Fruit fly (Drosophila melanogaster) whole organism, prepupa: ENCODE data around the gene CG10559.
A peak's percentile ranks its signal among the peaks of the same experiment; 100 is the strongest.

ENCODE experiments used
- Blimp-1 ChIP-seq: fragments of 200-800 bp; sonication (Bioruptor generic); optimal IDR thresholded peaks from 3 replicates; lab custom pipeline; 2017; ENCODE audit warnings: missing biosample characterization, missing genetic modification characterization, mild to moderate bottlenecking, moderate library complexity, missing genetic modification reagents
- CG10631 ChIP-seq: fragments of 200-800 bp; sonication (Bioruptor generic); optimal IDR thresholded peaks from 2 replicates; lab custom pipeline; 2016; ENCODE audit warnings: missing biosample characterization, missing genetic modification characterization
- CG11294 ChIP-seq: fragments of 200-800 bp; sonication (Bioruptor generic); IDR thresholded peaks from 2 replicates; pipeline ENCODE4 v1.3.6; 2022; ENCODE audit warnings: missing biosample characterization, missing genetic modification characterization
- CG3032 ChIP-seq: fragments of 200-800 bp; optimal IDR thresholded peaks from 2 replicates; lab custom pipeline; 2019; ENCODE audit warnings: missing biosample characterization, mild to moderate bottlenecking, missing genetic modification characterization, moderate library complexity
- CG32006 ChIP-seq: fragments of 200-800 bp; sonication (Bioruptor generic); optimal IDR thresholded peaks from 3 replicates; lab custom pipeline; 2017; ENCODE audit warnings: missing biosample characterization, mild to moderate bottlenecking, missing genetic modification characterization
- CG34406 ChIP-seq: fragments of 200-800 bp; sonication (Bioruptor generic); optimal IDR thresholded peaks from 3 replicates; lab custom pipeline; 2016; ENCODE audit warnings: missing biosample characterization, missing genetic modification characterization
- CG3919 ChIP-seq: fragments of 200-800 bp; sonication (Bioruptor generic); optimal IDR thresholded peaks from 3 replicates; lab custom pipeline; 2016; ENCODE audit warnings: missing biosample characterization, missing genetic modification characterization
- CG4318 ChIP-seq: fragments of 200-800 bp; sonication (Bioruptor generic); optimal IDR thresholded peaks from 3 replicates; lab custom pipeline; 2017; ENCODE audit warnings: missing biosample characterization, mild to moderate bottlenecking, missing genetic modification characterization
- CG6276 ChIP-seq: fragments of 200-800 bp; sonication (Bioruptor generic); optimal IDR thresholded peaks from 2 replicates; lab custom pipeline; 2017; ENCODE audit warnings: missing biosample characterization, mild to moderate bottlenecking, missing genetic modification characterization
- CG7368 ChIP-seq: fragments of 200-800 bp; sonication (Bioruptor generic); optimal IDR thresholded peaks from 3 replicates; lab custom pipeline; 2016; ENCODE audit warnings: missing biosample characterization, missing genetic modification characterization
- CG9139 ChIP-seq: fragments of 200-800 bp; sonication (Bioruptor generic); optimal IDR thresholded peaks from 3 replicates; lab custom pipeline; 2017; ENCODE audit warnings: missing biosample characterization, mild to moderate bottlenecking, missing genetic modification characterization
- Eip78C ChIP-seq: fragments of 200-800 bp; sonication (Bioruptor generic); peaks from one replicate; lab custom pipeline; 2016; ENCODE audit warnings: missing biosample characterization, missing genetic modification characterization
- Eip93F ChIP-seq: fragments of 200-800 bp; sonication (Bioruptor generic); optimal IDR thresholded peaks from 2 replicates; lab custom pipeline; 2016; ENCODE audit warnings: missing biosample characterization, mild to moderate bottlenecking, missing genetic modification characterization
- Ets21C ChIP-seq: fragments of 200-800 bp; sonication (Bioruptor generic); optimal IDR thresholded peaks from 3 replicates; lab custom pipeline; 2016; ENCODE audit warnings: missing biosample characterization, missing genetic modification characterization
- Hr38 ChIP-seq: sonication (Bioruptor generic); optimal IDR thresholded peaks from 2 replicates; lab custom pipeline; 2016; ENCODE audit warnings: missing biosample characterization, missing genetic modification characterization
- Met ChIP-seq: fragments of 200-800 bp; sonication (Bioruptor generic); optimal IDR thresholded peaks from 3 replicates; lab custom pipeline; 2016; ENCODE audit warnings: missing biosample characterization, missing genetic modification characterization
- OdsH ChIP-seq: fragments of 200-800 bp; sonication (Bioruptor generic); optimal IDR thresholded peaks from 3 replicates; lab custom pipeline; 2016; ENCODE audit warnings: missing biosample characterization, missing genetic modification characterization
- Smox ChIP-seq: fragments of 200-800 bp; sonication (Bioruptor generic); optimal IDR thresholded peaks from 3 replicates; lab custom pipeline; 2016; ENCODE audit warnings: missing biosample characterization, missing genetic modification characterization
- Sox102F ChIP-seq: fragments of 200-800 bp; sonication (Bioruptor generic); optimal IDR thresholded peaks from 2 replicates; lab custom pipeline; 2016; ENCODE audit warnings: missing biosample characterization, mild to moderate bottlenecking, missing genetic modification characterization
- achi ChIP-seq: fragments of 200-800 bp; sonication (Bioruptor generic); optimal IDR thresholded peaks from 3 replicates; lab custom pipeline; 2016; ENCODE audit warnings: missing biosample characterization, missing genetic modification characterization
- dac ChIP-seq: fragments of 200-800 bp; sonication (Bioruptor generic); optimal IDR thresholded peaks from 2 replicates; lab custom pipeline; 2017; ENCODE audit warnings: missing biosample characterization, mild to moderate bottlenecking, missing genetic modification characterization
- eg ChIP-seq: fragments of 200-800 bp; sonication (Bioruptor generic); IDR thresholded peaks from 3 replicates; pipeline ENCODE4 v1.3.6; 2022; ENCODE audit warnings: missing biosample characterization, missing genetic modification characterization
- fkh ChIP-seq: fragments of 200-800 bp; sonication (Bioruptor generic); optimal IDR thresholded peaks from 3 replicates; lab custom pipeline; 2017; ENCODE audit warnings: missing biosample characterization, mild to moderate bottlenecking, missing genetic modification characterization, moderate library complexity
- lz ChIP-seq: fragments of 200-800 bp; sonication (Bioruptor generic); optimal IDR thresholded peaks from 3 replicates; lab custom pipeline; 2016; ENCODE audit warnings: missing biosample characterization, missing genetic modification characterization
- pdm3 ChIP-seq: fragments of 200-800 bp; sonication (Bioruptor generic); optimal IDR thresholded peaks from 3 replicates; lab custom pipeline; 2016; ENCODE audit warnings: missing biosample characterization, missing genetic modification characterization
- ss ChIP-seq, 2 experiments: fragments of 200-800 bp; sonication (Bioruptor generic); optimal IDR thresholded peaks; 2 replicates in 1 of 2; 3 replicates in 1 of 2; lab custom pipeline; 2017 to 2018; ENCODE audit warnings: mild to moderate bottlenecking in 2 of 2, missing biosample characterization in 2 of 2, missing genetic modification characterization in 2 of 2, moderate library complexity in 1 of 2
- svp ChIP-seq: fragments of 200-800 bp; sonication (Bioruptor generic); peaks from one replicate; lab custom pipeline; 2016; ENCODE audit warnings: missing biosample characterization, missing genetic modification characterization
- topi ChIP-seq: fragments of 200-800 bp; sonication (Bioruptor generic); optimal IDR thresholded peaks from 3 replicates; lab custom pipeline; 2016; ENCODE audit warnings: missing biosample characterization, missing genetic modification characterization
- vri ChIP-seq: fragments of 200-800 bp; sonication (Bioruptor generic); optimal IDR thresholded peaks from 3 replicates; lab custom pipeline; 2016; ENCODE audit warnings: missing biosample characterization, mild to moderate bottlenecking, missing genetic modification characterization

Gene CG10559

dm6 chr3R:25313771-25314170 is 2.1 kb downstream of the CG10559 start, which contains the start of gene CG31087:
TSS of gene CG31087 (minus strand) at chr3R:25313833.
- TF ChIP-seq vri (GFP tag; lab: Kevin White, UChicago), result peak; percentile 55
- no peak for TF ChIP-seq CG3032 (tag; lab: Kevin White, UChicago)

- no peak for TF ChIP-seq CG7368 (GFP tag; lab: Kevin White, UChicago)
- no peak for TF ChIP-seq CG6276
- TF ChIP-seq vri (GFP tag; lab: Kevin White, UChicago), result no peak
- no peak for TF ChIP-seq Met (GFP tag; lab: Kevin White, UChicago)
- TF ChIP-seq CG11294 (GFP tag; lab: Robert Waterston, UW), result no peak
- no peak for TF ChIP-seq achi (GFP tag; lab: Kevin White, UChicago)
- no peak for TF ChIP-seq Sox102F (GFP tag; lab: Kevin White, UChicago)
- no peak for TF ChIP-seq Eip78C (GFP tag; lab: Kevin White, UChicago)
- TF ChIP-seq Ets21C, result no peak
- no peak for TF ChIP-seq CG9139 (GFP tag; lab: Kevin White, UChicago)
- TF ChIP-seq Hr38, result no peak
- TF ChIP-seq Smox (GFP tag; lab: Kevin White, UChicago), result no peak
- no peak for TF ChIP-seq ss (GFP tag; optimal IDR thresholded peaks at IDR 0.05; lab: Kevin White, UChicago)
- TF ChIP-seq eg, result no peak
- TF ChIP-seq svp (GFP tag; lab: Kevin White, UChicago), result no peak
- no peak for TF ChIP-seq pdm3 (GFP tag; lab: Kevin White, UChicago)
Measured at dm6 chr3R:25312583-25312982, 3.3 kb downstream of the CG10559 start.

DNA sequence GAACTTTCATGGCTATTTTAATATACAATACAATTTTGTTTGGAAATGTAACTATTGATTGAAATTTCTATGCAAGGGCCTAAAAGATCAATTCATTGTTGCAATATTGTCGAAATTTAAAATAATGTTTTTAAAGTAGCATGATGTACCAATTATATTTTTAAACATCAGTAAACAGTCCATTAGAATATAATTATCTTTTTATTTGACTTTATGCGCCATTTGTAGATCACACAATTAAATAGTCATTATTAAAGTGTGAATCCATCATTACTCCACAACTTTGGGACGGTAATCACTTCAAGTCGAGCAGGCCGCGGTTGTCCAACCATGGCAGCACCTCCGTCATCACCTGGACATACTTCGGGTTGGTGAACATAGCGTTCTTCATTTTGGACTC is 5.1 kb downstream of the CG10559 start, which contains the start of gene CG31099:
TSS of gene CG31099 (minus strand) at position 101 of the 400 bp plus-strand sequence.
- TF ChIP-seq Blimp-1 (GFP tag; lab: Kevin White, UChicago), result no peak
- no peak for TF ChIP-seq CG10631 (GFP tag; lab: Kevin White, UChicago)
- TF ChIP-seq dac (GFP tag; lab: Kevin White, UChicago), result no peak
- TF ChIP-seq Met (GFP tag; lab: Kevin White, UChicago), result no peak
- no peak for TF ChIP-seq CG32006
- TF ChIP-seq CG11294 (GFP tag; lab: Robert Waterston, UW), result no peak
- no peak for TF ChIP-seq svp (GFP tag; lab: Kevin White, UChicago)
- no peak for TF ChIP-seq CG3919 (GFP tag; lab: Kevin White, UChicago)

DNA sequence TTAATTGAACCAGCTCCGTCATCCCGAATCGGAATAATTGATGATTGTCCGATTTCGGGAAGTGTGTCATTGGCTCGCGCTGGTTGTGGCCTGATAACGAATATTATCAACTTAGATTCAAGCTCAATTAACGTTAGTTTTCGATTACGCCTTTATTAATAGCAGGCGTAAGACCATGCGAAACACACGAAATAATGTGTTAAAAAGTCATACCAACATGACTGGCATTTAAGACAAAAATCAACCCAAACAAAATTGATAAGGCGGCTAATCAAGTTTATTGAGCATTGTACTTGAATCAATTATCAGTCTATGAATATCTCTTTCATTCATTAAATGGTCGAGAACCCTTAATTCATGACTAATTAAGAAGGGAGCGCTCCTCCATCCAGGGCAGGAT is 6.7 kb downstream of the CG10559 start:
- TF ChIP-seq eg (no peak), CG4318 (GFP tag; lab: Kevin White, UChicago) (no peak), vri (GFP tag; lab: Kevin White, UChicago) (peak; percentile 9)

dm6 chr3R:25308228-25308627 is 7.7 kb downstream of the CG10559 start, which contains the start of gene CG10550:
TSS of gene CG10550 (minus strand) at chr3R:25308391.
- TF ChIP-seq Eip93F (GFP tag; lab: Kevin White, UChicago) (no peak), CG34406 (GFP tag; lab: Kevin White, UChicago) (no peak), OdsH (GFP tag; lab: Kevin White, UChicago) (no peak), lz (GFP tag; lab: Kevin White, UChicago) (no peak), CG6276 (no peak), CG9139 (GFP tag; lab: Kevin White, UChicago) (no peak)
- TF ChIP-seq, all 60 proteins: peak for 0

- TF ChIP-seq vri (GFP tag; lab: Kevin White, UChicago) (peak; percentile 26), topi (GFP tag; lab: Kevin White, UChicago) (no peak), fkh (GFP tag; lab: Kevin White, UChicago) (peak; percentile 56)
Measured at dm6 chr3R:25305822-25306544, 9.9 kb downstream of the CG10559 start.
